Worm (Caenorhabditis elegans): ENCODE measurements around the gene srbc-5.

ce11 chrV:3259168-3259622 lies 980 bp upstream of the srbc-5 start, which contains the start of gene T28A11.16:
- TF ChIP-seq snpc-4 (tag; optimal IDR thresholded peaks at IDR 0.05) (no peak), elt-3 (tag; optimal IDR thresholded peaks at IDR 0.05) (no peak), lin-32 (GFP tag; optimal IDR thresholded peaks at IDR 0.05) (no peak)

Data from whole organism, mixed stage, embryonic.